Worm (Caenorhabditis elegans): Measurements from ENCODE around the gene H14N18.4.

- TF ChIP-seq tbp1 (GFP tag; optimal IDR thresholded peaks at IDR 0.05) (no peak), madf-3 (GFP tag; IDR thresholded peaks at IDR 0.05) (no peak), pha-4 (tag; optimal IDR thresholded peaks at IDR 0.05) (no peak), F57C9.4 (tag; optimal IDR thresholded peaks at IDR 0.05) (no peak), him-1 (tag; optimal IDR thresholded peaks at IDR 0.05) (no peak), attf-5 (GFP tag; optimal IDR thresholded peaks at IDR 0.05) (no peak), lin-54 (GFP tag; optimal IDR thresholded peaks at IDR 0.05) (no peak)
Observed at ce11 chrV:8898756-8899155, 30.0 kb downstream of the H14N18.4 start, which contains the start of gene frpr-13.
